Fruit fly (Drosophila melanogaster) whole organism, embryonic: ENCODE results near the gene Atg5.
A peak's percentile ranks its signal among the peaks of the same experiment; 100 is the strongest.

Experiments
- Atf3 ChIP-seq: fragments of 200-800 bp; sonication (Bioruptor generic); optimal IDR thresholded peaks from 3 replicates; lab custom pipeline; 2016; ENCODE audit warnings: missing biosample characterization, missing genetic modification characterization
- Awh ChIP-seq: fragments of 200-800 bp; sonication (Bioruptor generic); IDR thresholded peaks from 2 replicates; pipeline ENCODE4, ENCODE4 v1.3.6; 2022; ENCODE audit warnings: missing biosample characterization, missing genetic modification characterization
- CG10147 ChIP-seq: fragments of 200-800 bp; sonication (Bioruptor generic); optimal IDR thresholded peaks from 2 replicates; lab custom pipeline; 2019; ENCODE audit warnings: missing biosample characterization, mild to moderate bottlenecking, missing genetic modification characterization, moderate library complexity
- CG11247 ChIP-seq: fragments of 200-800 bp; sonication (Bioruptor generic); IDR thresholded peaks from 2 replicates; pipeline ENCODE4 v1.3.6; 2022; ENCODE audit warnings: missing biosample characterization, missing genetic modification characterization
- CG11504 ChIP-seq: fragments of 200-800 bp; sonication (Bioruptor generic); optimal IDR thresholded peaks from 3 replicates; lab custom pipeline; 2019; ENCODE audit warnings: missing biosample characterization, mild to moderate bottlenecking, missing genetic modification characterization, moderate library complexity
- CG11696 ChIP-seq: fragments of 200-800 bp; sonication (Bioruptor generic); IDR thresholded peaks from 2 replicates; pipeline ENCODE4 v1.3.6; 2022; ENCODE audit warnings: missing biosample characterization, missing genetic modification characterization
- CG1233 ChIP-seq: fragments of 200-800 bp; sonication (Bioruptor generic); optimal IDR thresholded peaks from 4 replicates; lab custom pipeline; 2018; ENCODE audit warnings: missing biosample characterization, mild to moderate bottlenecking, missing genetic modification characterization
- CG13296 ChIP-seq: fragments of 200-800 bp; sonication (Bioruptor generic); optimal IDR thresholded peaks from 3 replicates; lab custom pipeline; 2018; ENCODE audit warnings: missing biosample characterization, mild to moderate bottlenecking, missing genetic modification characterization
- CG15601 ChIP-seq: fragments of 200-800 bp; sonication (Bioruptor generic); optimal IDR thresholded peaks from 3 replicates; lab custom pipeline; 2019; ENCODE audit warnings: missing biosample characterization, mild to moderate bottlenecking, missing genetic modification characterization, moderate library complexity
- CG17186 ChIP-seq: fragments of 200-800 bp; sonication (Bioruptor generic); optimal IDR thresholded peaks from 3 replicates; lab custom pipeline; 2017; ENCODE audit warnings: missing biosample characterization, missing genetic modification reagents, missing genetic modification characterization
- CG17829 ChIP-seq: fragments of 200-800 bp; optimal IDR thresholded peaks from 2 replicates; lab custom pipeline; 2019; ENCODE audit warnings: missing biosample characterization, mild to moderate bottlenecking, missing genetic modification characterization, moderate library complexity
- CG2678 ChIP-seq: fragments of 200-800 bp; sonication (Bioruptor generic); optimal IDR thresholded peaks from 3 replicates; lab custom pipeline; 2019; ENCODE audit warnings: missing biosample characterization, mild to moderate bottlenecking, missing genetic modification characterization, moderate library complexity
- CG4282 ChIP-seq: fragments of 200-800 bp; sonication (Bioruptor generic); optimal IDR thresholded peaks from 2 replicates; lab custom pipeline; 2016; ENCODE audit warnings: missing biosample characterization, missing genetic modification characterization
- CG6254 ChIP-seq: fragments of 200-800 bp; sonication (Bioruptor generic); optimal IDR thresholded peaks from 3 replicates; lab custom pipeline; 2017; ENCODE audit warnings: mild to moderate bottlenecking, missing biosample characterization, missing genetic modification reagents, missing genetic modification characterization
- CG6272 ChIP-seq: fragments of 200-800 bp; sonication (Bioruptor generic); IDR thresholded peaks from 2 replicates; pipeline ENCODE4 v1.3.6; 2022; ENCODE audit warnings: missing biosample characterization, missing genetic modification characterization
- CG7556 ChIP-seq: fragments of 200-800 bp; sonication (Bioruptor generic); optimal IDR thresholded peaks from 2 replicates; lab custom pipeline; 2017; ENCODE audit warnings: missing biosample characterization, mild to moderate bottlenecking, missing genetic modification characterization
- CG7745 ChIP-seq: fragments of 200-800 bp; sonication (Bioruptor generic); optimal IDR thresholded peaks from 2 replicates; lab custom pipeline; 2018; ENCODE audit warnings: missing biosample characterization, mild to moderate bottlenecking, missing genetic modification characterization, moderate library complexity
- CkIIα-i1 ChIP-seq: fragments of 200-800 bp; sonication (Bioruptor generic); IDR thresholded peaks from 2 replicates; pipeline ENCODE4 v1.3.6; 2022; ENCODE audit warnings: missing biosample characterization, missing genetic modification characterization
- CoRest ChIP-seq: fragments of 200-800 bp; sonication (Bioruptor generic); optimal IDR thresholded peaks from 3 replicates; lab custom pipeline; 2018; ENCODE audit warnings: missing biosample characterization, mild to moderate bottlenecking, missing genetic modification characterization, moderate library complexity
- Drgx ChIP-seq: fragments of 200-800 bp; sonication (Bioruptor generic); IDR thresholded peaks from 2 replicates; pipeline ENCODE4 v1.3.6; 2022; ENCODE audit warnings: missing biosample characterization, missing genetic modification characterization
- H15 ChIP-seq: fragments of 200-800 bp; sonication (Bioruptor generic); IDR thresholded peaks from 3 replicates; pipeline ENCODE4 v1.3.6; 2022; ENCODE audit warnings: missing biosample characterization, missing genetic modification characterization
- Hey ChIP-seq: fragments of 200-800 bp; sonication (Bioruptor generic); optimal IDR thresholded peaks from 3 replicates; lab custom pipeline; 2018; ENCODE audit warnings: missing biosample characterization, mild to moderate bottlenecking, missing genetic modification characterization
- Max ChIP-seq: fragments of 200-800 bp; sonication (Bioruptor generic); optimal IDR thresholded peaks from 2 replicates; lab custom pipeline; 2016; ENCODE audit warnings: missing biosample characterization, mild to moderate bottlenecking, missing genetic modification characterization
- Nf-YC ChIP-seq: fragments of 200-800 bp; optimal IDR thresholded peaks from 3 replicates; lab custom pipeline; 2019; ENCODE audit warnings: missing biosample characterization, mild to moderate bottlenecking, missing genetic modification characterization, moderate library complexity
- Rx ChIP-seq: fragments of 200-800 bp; sonication (Bioruptor generic); IDR thresholded peaks from 2 replicates; pipeline ENCODE4 v1.3.6; 2022; ENCODE audit warnings: missing biosample characterization, missing genetic modification characterization
- Vsx1 ChIP-seq: fragments of 200-800 bp; sonication (Bioruptor generic); optimal IDR thresholded peaks from 2 replicates; lab custom pipeline; 2017; ENCODE audit warnings: missing biosample characterization, mild to moderate bottlenecking, missing genetic modification characterization, missing genetic modification reagents
- YL-1 ChIP-seq: fragments of 200-800 bp; sonication (Bioruptor generic); optimal IDR thresholded peaks from 3 replicates; lab custom pipeline; 2017; ENCODE audit warnings: missing biosample characterization, mild to moderate bottlenecking, missing genetic modification characterization
- ac ChIP-seq: fragments of 200-800 bp; sonication (Bioruptor generic); optimal IDR thresholded peaks from 3 replicates; lab custom pipeline; 2017; ENCODE audit warnings: missing biosample characterization, mild to moderate bottlenecking, missing genetic modification characterization
- caup ChIP-seq: fragments of 200-800 bp; sonication (Bioruptor generic); optimal IDR thresholded peaks from 3 replicates; lab custom pipeline; 2017; ENCODE audit warnings: missing biosample characterization, mild to moderate bottlenecking, missing genetic modification characterization, moderate library complexity; ENCODE audit not compliant: severe bottlenecking
- crc ChIP-seq: fragments of 200-800 bp; sonication (Bioruptor generic); optimal IDR thresholded peaks from 2 replicates; lab custom pipeline; 2016; ENCODE audit warnings: missing biosample characterization, missing genetic modification characterization
- da ChIP-seq: fragments of 200-800 bp; sonication (Bioruptor generic); optimal IDR thresholded peaks from 2 replicates; lab custom pipeline; 2016; ENCODE audit warnings: missing biosample characterization, missing genetic modification characterization
- dpn ChIP-seq, 2 experiments: fragments of 200-800 bp; sonication (Bioruptor generic); optimal IDR thresholded peaks; 3 replicates each; lab custom pipeline; 2016; ENCODE audit warnings: missing biosample characterization in 2 of 2, missing genetic modification characterization in 2 of 2
- eyg ChIP-seq: fragments of 200-800 bp; sonication (Bioruptor generic); optimal IDR thresholded peaks from 3 replicates; lab custom pipeline; 2016; ENCODE audit warnings: missing biosample characterization, missing genetic modification characterization
- ftz-f1 ChIP-seq: fragments of 200-800 bp; sonication (Bioruptor generic); optimal IDR thresholded peaks from 2 replicates; lab custom pipeline; 2016; ENCODE audit warnings: missing biosample characterization, missing genetic modification characterization
- gcm ChIP-seq: fragments of 200-800 bp; sonication (Bioruptor generic); optimal IDR thresholded peaks from 2 replicates; lab custom pipeline; 2019; ENCODE audit warnings: missing biosample characterization, mild to moderate bottlenecking, missing genetic modification characterization, moderate library complexity
- gsb ChIP-seq: fragments of 200-800 bp; sonication (Bioruptor generic); IDR thresholded peaks from 2 replicates; pipeline ENCODE4 v1.3.6; 2022; ENCODE audit warnings: missing biosample characterization, missing genetic modification characterization
- gsb-n ChIP-seq: fragments of 200-800 bp; sonication (Bioruptor generic); optimal IDR thresholded peaks from 3 replicates; lab custom pipeline; 2018; ENCODE audit warnings: missing biosample characterization, mild to moderate bottlenecking, missing genetic modification characterization
- insv ChIP-seq, 2 experiments: fragments of 200-800 bp; sonication (Bioruptor generic); optimal IDR thresholded peaks; 3 replicates each; lab custom pipeline; 2016 to 2018; ENCODE audit warnings: missing biosample characterization in 2 of 2, missing genetic modification characterization in 2 of 2
- jumu ChIP-seq: fragments of 200-800 bp; sonication (Bioruptor generic); optimal IDR thresholded peaks from 3 replicates; lab custom pipeline; 2016; ENCODE audit warnings: missing biosample characterization, missing genetic modification characterization
- kah ChIP-seq: fragments of 200-800 bp; sonication (Bioruptor generic); optimal IDR thresholded peaks from 2 replicates; lab custom pipeline; 2018; ENCODE audit warnings: missing biosample characterization, mild to moderate bottlenecking, missing genetic modification characterization
- pho ChIP-seq: fragments of 200-800 bp; sonication (Bioruptor generic); optimal IDR thresholded peaks from 2 replicates; lab custom pipeline; 2016; ENCODE audit warnings: missing biosample characterization, missing genetic modification characterization
- prd ChIP-seq, 3 experiments: fragments of >200 bp in 2 of 3; fragments of 200-800 bp in 1 of 3; sonication (Bioruptor generic) in 1 of 3; optimal IDR thresholded peaks in 2 of 3; IDR thresholded peaks in 1 of 3; 2 replicates in 2 of 3; 3 replicates in 1 of 3; pipeline versions ENCODE4 v1.3.6 to Lab custom; 2017 to 2022; ENCODE audit warnings: missing biosample characterization in 1 of 3, missing genetic modification characterization in 1 of 3
- run ChIP-seq: fragments of 200-800 bp; sonication (Bioruptor generic); optimal IDR thresholded peaks from 3 replicates; lab custom pipeline; 2018; ENCODE audit warnings: missing biosample characterization, mild to moderate bottlenecking, missing genetic modification characterization
- sima ChIP-seq: fragments of 200-800 bp; sonication (Bioruptor generic); optimal IDR thresholded peaks from 2 replicates; lab custom pipeline; 2016; ENCODE audit warnings: missing biosample characterization, missing genetic modification characterization
- stc ChIP-seq: fragments of 200-800 bp; sonication (Bioruptor generic); IDR thresholded peaks from 2 replicates; pipeline ENCODE4 v1.3.6; 2022; ENCODE audit warnings: missing biosample characterization, missing genetic modification characterization
- tgo ChIP-seq: fragments of 200-800 bp; sonication (Bioruptor generic); IDR thresholded peaks from 3 replicates; pipeline ENCODE4 v1.3.6; 2022; ENCODE audit warnings: missing biosample characterization, missing genetic modification characterization
- tll ChIP-seq, 2 experiments: fragments of 200-800 bp in 1 of 2; fragments of >200 bp in 1 of 2; sonication (Bioruptor generic) in 1 of 2; optimal IDR thresholded peaks; 2 replicates each; lab custom pipeline; 2017 to 2019; ENCODE audit warnings: missing biosample characterization in 2 of 2, missing genetic modification characterization in 2 of 2, mild to moderate bottlenecking in 1 of 2, moderate library complexity in 1 of 2
- unc-4 ChIP-seq: fragments of 200-800 bp; sonication (Bioruptor generic); IDR thresholded peaks from 2 replicates; pipeline ENCODE4 v1.3.6; 2022; ENCODE audit warnings: missing biosample characterization, missing genetic modification characterization; ENCODE audit not compliant: partially characterized antibody

The Atg5 gene

DNA sequence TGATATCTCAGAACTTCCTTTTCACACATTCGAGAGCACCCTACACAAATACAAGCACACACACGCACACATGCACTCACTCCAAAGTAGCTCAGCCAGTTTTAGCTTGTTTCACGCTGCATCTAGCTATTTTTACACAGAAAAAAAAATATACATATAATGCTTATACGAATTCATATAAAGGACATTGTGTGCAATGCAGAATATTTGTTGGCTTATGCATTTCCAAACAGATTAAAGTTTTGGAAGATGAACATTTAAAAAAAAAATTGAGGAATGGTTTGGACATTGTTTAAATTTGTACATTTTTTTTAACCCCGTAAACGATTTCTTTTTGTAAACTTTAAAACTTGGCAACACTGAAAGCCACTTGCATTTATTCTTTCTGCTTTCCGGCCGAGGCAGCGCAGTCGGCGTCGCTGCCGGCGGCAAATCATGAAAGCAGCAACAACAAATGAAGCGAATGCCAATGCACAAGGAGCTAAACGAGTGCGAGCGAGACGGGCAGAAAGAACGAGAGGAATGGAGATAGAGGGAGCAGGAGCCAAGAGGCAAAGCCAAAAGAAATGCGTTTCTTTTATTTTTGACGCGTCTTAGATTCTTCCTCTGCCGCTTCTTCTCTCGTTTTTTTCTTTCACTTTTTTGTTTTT, 4.4 kb downstream of the Atg5 start (continued):
- TF ChIP-seq CG10147 (GFP tag; lab: Kevin White, UChicago): no peak
- TF ChIP-seq sima (GFP tag; lab: Kevin White, UChicago): peak; percentile 25
- peak; percentile 85 for TF ChIP-seq CoRest (tag; lab: Kevin White, UChicago)
- peak; percentile 61 for TF ChIP-seq Drgx (GFP tag; lab: Robert Waterston, UW)
- peak; percentile 84 for TF ChIP-seq CG11504 (tag; lab: Kevin White, UChicago)
- TF ChIP-seq Hey (tag; lab: Kevin White, UChicago): no peak
- peak; percentile 64 for TF ChIP-seq CG17186 (GFP tag; lab: Kevin White, UChicago)
- TF ChIP-seq pho (GFP tag; lab: Kevin White, UChicago): no peak
- peak; percentile 85 for TF ChIP-seq CG7556 (GFP tag; lab: Kevin White, UChicago)
- TF ChIP-seq Vsx1 (GFP tag; lab: Kevin White, UChicago): peak; percentile 56
- peak; percentile 47 for TF ChIP-seq run (tag; lab: Kevin White, UChicago)
- TF ChIP-seq Max (GFP tag; lab: Kevin White, UChicago): peak; percentile 48
- 0 out of 2 replicates have a peak, but pooled peaks have one; percentile 18 for TF ChIP-seq CG11696 (GFP tag; lab: Robert Waterston, UW)
- peak; percentile 70 for TF ChIP-seq Atf3 (GFP tag; lab: Kevin White, UChicago)
- TF ChIP-seq CG15601 (tag; lab: Kevin White, UChicago): peak; percentile 86
- peak; percentile 22 for TF ChIP-seq crc
- peak; percentile 58 to 67 for TF ChIP-seq dpn (GFP tag; optimal IDR thresholded peaks at IDR 0.05; lab: Kevin White, UChicago)
- TF ChIP-seq CG11247 (GFP tag; lab: Robert Waterston, UW): 0 out of 2 replicates have a peak, but pooled peaks have one; percentile 35
- TF ChIP-seq Rx (GFP tag; lab: Robert Waterston, UW): peak; percentile 54
- peak; percentile 61 for TF ChIP-seq ac (GFP tag; lab: Kevin White, UChicago)
- peak; percentile 92 for TF ChIP-seq gsb-n
- no peak for TF ChIP-seq CG4282 (GFP tag; lab: Kevin White, UChicago)
- peak; percentile 41 for TF ChIP-seq CG7745 (tag; lab: Kevin White, UChicago)
- 0 out of 3 replicates have a peak, but pooled peaks have one; percentile 40 for TF ChIP-seq H15 (GFP tag; lab: Robert Waterston, UW)
- no peak for TF ChIP-seq tll (GFP tag; optimal IDR thresholded peaks at IDR 0.05; lab: Kevin White, UChicago)
- no peak for TF ChIP-seq prd (optimal IDR thresholded peaks at IDR 0.05; lab: Kevin White, UChicago)
- TF ChIP-seq prd (GFP tag; IDR thresholded peaks at IDR 0.05; lab: Robert Waterston, UW): peak; percentile 76; the same call in 2 of the 3 replicates
- TF ChIP-seq insv (GFP tag; optimal IDR thresholded peaks at IDR 0.05; lab: Kevin White, UChicago): no peak
- TF ChIP-seq tgo: peak; percentile 37; the same call in 1 of the 3 replicates
- no peak for TF ChIP-seq gsb (GFP tag; lab: Robert Waterston, UW)
- TF ChIP-seq jumu (GFP tag; lab: Kevin White, UChicago): peak; percentile 70
- no peak for TF ChIP-seq CkIIα-i1 (GFP tag; lab: Robert Waterston, UW)
- TF ChIP-seq stc (GFP tag; lab: Robert Waterston, UW): peak; percentile 49
- no peak for TF ChIP-seq ftz-f1 (GFP tag; lab: Kevin White, UChicago)
- no peak for TF ChIP-seq eyg (GFP tag; lab: Kevin White, UChicago)
- no peak for TF ChIP-seq caup (GFP tag; lab: Kevin White, UChicago)
- peak; percentile 81 for TF ChIP-seq CG2678 (tag; lab: Kevin White, UChicago)
- TF ChIP-seq gcm (GFP tag; lab: Kevin White, UChicago): peak; percentile 75
- TF ChIP-seq CG1233 (GFP tag; lab: Kevin White, UChicago): peak; percentile 81
- peak; percentile 89 for TF ChIP-seq CG6254 (GFP tag; lab: Kevin White, UChicago)
- no peak for TF ChIP-seq CG6272 (GFP tag; lab: Robert Waterston, UW)
- no peak for TF ChIP-seq Nf-YC
- TF ChIP-seq unc-4 (GFP tag; lab: Robert Waterston, UW): no peak
- TF ChIP-seq da (GFP tag; lab: Kevin White, UChicago): peak; percentile 47
- TF ChIP-seq kah (GFP tag; lab: Kevin White, UChicago): peak; percentile 54
- no peak for TF ChIP-seq CG13296 (GFP tag; lab: Kevin White, UChicago)
- TF ChIP-seq YL-1: no peak
- peak; percentile 88 for TF ChIP-seq CG17829
- TF ChIP-seq Awh (GFP tag; lab: Robert Waterston, UW): peak; percentile 38; the same call in 1 of the 2 replicates
